Fruit fly (Drosophila melanogaster): ENCODE data around the gene sba.

sba gene

dm6 chr3R:23941643-23942424 lies 19.1 kb upstream of the sba start (continued):
- TF ChIP-seq zfh2 (GFP tag; optimal IDR thresholded peaks at IDR 0.05) = peak; percentile 20
- peak; percentile 32 for TF ChIP-seq gro (GFP tag; optimal IDR thresholded peaks at IDR 0.05)
- 0 out of 2 replicates have a peak, but pooled peaks have one; percentile 9 for TF ChIP-seq H2.0 (GFP tag; IDR thresholded peaks at IDR 0.05)
- no peak for TF ChIP-seq CG3065 (GFP tag; optimal IDR thresholded peaks at IDR 0.05)
- TF ChIP-seq pzg (GFP tag; optimal IDR thresholded peaks at IDR 0.05) = no peak
- TF ChIP-seq bsh (GFP tag; optimal IDR thresholded peaks at IDR 0.05) = peak in 1 of 2 experiments; percentile 5
- TF ChIP-seq ATbp (GFP tag; optimal IDR thresholded peaks at IDR 0.05) = peak; percentile 1
- no peak for TF ChIP-seq CG6272 (GFP tag; IDR thresholded peaks at IDR 0.05)
- TF ChIP-seq tx (GFP tag; optimal IDR thresholded peaks at IDR 0.05) = no peak
- TF ChIP-seq CG17568 (GFP tag; optimal IDR thresholded peaks at IDR 0.05) = no peak
- no peak for TF ChIP-seq CG12942 (GFP tag; optimal IDR thresholded peaks at IDR 0.05)

DNA sequence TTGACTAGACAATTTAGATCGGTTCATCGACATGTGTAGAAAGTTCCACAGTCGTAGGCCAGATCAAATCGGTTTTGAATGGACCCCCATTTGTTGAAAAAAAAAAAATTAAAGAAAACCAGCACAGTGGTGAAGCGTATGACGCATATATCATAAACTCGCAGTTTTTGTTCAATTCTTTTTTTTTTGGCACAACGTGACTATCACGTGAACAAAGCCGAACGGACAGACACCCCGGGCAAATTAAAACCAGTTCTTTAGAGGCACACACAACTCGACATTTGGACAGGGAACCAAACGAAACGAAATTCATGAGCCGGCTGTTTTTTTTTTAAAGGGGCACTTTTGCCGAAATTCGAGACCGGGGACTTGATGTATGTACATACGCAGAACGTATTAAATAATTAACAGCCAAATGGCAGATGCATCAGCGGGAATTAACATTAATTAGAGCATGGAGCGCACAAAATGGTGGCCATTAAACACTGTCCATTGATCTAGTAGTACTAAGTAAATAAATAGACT lies 18.1 kb upstream of the sba start:
- TF ChIP-seq CG14667 (GFP tag; IDR thresholded peaks at IDR 0.05) (no peak), sens (GFP tag) (peak; percentile 54), CG2129 (GFP tag; IDR thresholded peaks at IDR 0.05; ENCODE audit: partially characterized antibody) (no peak), fru (optimal IDR thresholded peaks at IDR 0.05) (no peak), Camta (GFP tag; optimal IDR thresholded peaks at IDR 0.05) (no peak), CG9797 (GFP tag; optimal IDR thresholded peaks at IDR 0.05) (no peak), vvl (GFP tag; IDR thresholded peaks at IDR 0.05) (peak; percentile 7; the same call in 1 of the 2 replicates), al (GFP tag; IDR thresholded peaks at IDR 0.05) (no peak), btn (GFP tag; optimal IDR thresholded peaks at IDR 0.05) (no peak), sc (optimal IDR thresholded peaks at IDR 0.05) (no peak), sc (GFP tag; optimal IDR thresholded peaks at IDR 0.05) (no peak), Sox102F (GFP tag; optimal IDR thresholded peaks at IDR 0.05) (no peak), CG2120 (GFP tag; optimal IDR thresholded peaks at IDR 0.05) (no peak), CG1233 (GFP tag; optimal IDR thresholded peaks at IDR 0.05) (no peak), Hr39 (optimal IDR thresholded peaks at IDR 0.05) (no peak), fu2 (GFP tag; optimal IDR thresholded peaks at IDR 0.05) (no peak), cg (GFP tag; optimal IDR thresholded peaks at IDR 0.05) (no peak), jigr1 (GFP tag; IDR thresholded peaks at IDR 0.05) (no peak), Dip3 (GFP tag; optimal IDR thresholded peaks at IDR 0.05) (no peak), cwo (GFP tag; optimal IDR thresholded peaks at IDR 0.05) (peak; percentile 95), Lim3 (GFP tag; IDR thresholded peaks at IDR 0.05) (no peak), CG17912 (GFP tag; optimal IDR thresholded peaks at IDR 0.05) (no peak), Ets65A (GFP tag) (peak; percentile 45), ERR (GFP tag; optimal IDR thresholded peaks at IDR 0.05) (no peak), Med (GFP tag) (peak; percentile 51), sqz (GFP tag; optimal IDR thresholded peaks at IDR 0.05) (peak; percentile 46), CoRest (tag; optimal IDR thresholded peaks at IDR 0.05) (no peak), CG7372 (GFP tag; IDR thresholded peaks at IDR 0.05) (0 out of 2 replicates have a peak, but pooled peaks have one; percentile 4), CG6791 (GFP tag; IDR thresholded peaks at IDR 0.05; ENCODE audit: partially characterized antibody) (no peak), Drgx (GFP tag; IDR thresholded peaks at IDR 0.05) (no peak), Abd-B (GFP tag; optimal IDR thresholded peaks at IDR 0.05) (no peak), CG7987 (GFP tag; optimal IDR thresholded peaks at IDR 0.05) (peak; percentile 58), Oli (tag; optimal IDR thresholded peaks at IDR 0.05) (no peak), tap (tag; optimal IDR thresholded peaks at IDR 0.05) (no peak), CTCF (GFP tag; optimal IDR thresholded peaks at IDR 0.05) (no peak), ara (GFP tag; IDR thresholded peaks at IDR 0.05) (no peak)

Data from whole organism, embryonic.